Fruit fly (Drosophila melanogaster) whole organism, embryonic: ENCODE results near the gene WRNexo.

Source experiments
- Antp ChIP-seq: fragments of 200-800 bp; sonication (Bioruptor generic); optimal IDR thresholded peaks from 3 replicates; lab custom pipeline; 2016; ENCODE audit warnings: missing biosample characterization, missing genetic modification characterization
- Asciz ChIP-seq: fragments of 200-800 bp; sonication (Bioruptor generic); optimal IDR thresholded peaks from 2 replicates; lab custom pipeline; 2017; ENCODE audit warnings: missing biosample characterization, mild to moderate bottlenecking, missing genetic modification characterization, missing genetic modification reagents
- C15 ChIP-seq: fragments of 200-800 bp; sonication (Bioruptor generic); IDR thresholded peaks from 3 replicates; pipeline ENCODE4 v1.3.6; 2022; ENCODE audit warnings: missing biosample characterization, missing genetic modification characterization
- CG10462 ChIP-seq: fragments of 200-800 bp; sonication (Bioruptor generic); optimal IDR thresholded peaks from 2 replicates; lab custom pipeline; 2016; ENCODE audit warnings: missing biosample characterization, missing genetic modification characterization
- CG10565 ChIP-seq: fragments of 200-800 bp; sonication (Bioruptor generic); optimal IDR thresholded peaks from 3 replicates; lab custom pipeline; 2016; ENCODE audit warnings: missing biosample characterization, mild to moderate bottlenecking, missing genetic modification characterization
- CG10654 ChIP-seq: fragments of 200-800 bp; sonication (Bioruptor generic); optimal IDR thresholded peaks from 2 replicates; lab custom pipeline; 2016; ENCODE audit warnings: missing biosample characterization, missing genetic modification characterization
- CG12744 ChIP-seq: fragments of 200-800 bp; sonication (Bioruptor generic); optimal IDR thresholded peaks from 2 replicates; lab custom pipeline; 2016; ENCODE audit warnings: missing biosample characterization, missing genetic modification characterization
- CG13287 ChIP-seq: fragments of 200-800 bp; sonication (Bioruptor generic); IDR thresholded peaks from 2 replicates; pipeline ENCODE4 v1.3.6; 2022; ENCODE audit warnings: missing biosample characterization, missing genetic modification characterization; ENCODE audit not compliant: partially characterized antibody
- CG13296 ChIP-seq: fragments of 200-800 bp; sonication (Bioruptor generic); optimal IDR thresholded peaks from 3 replicates; lab custom pipeline; 2018; ENCODE audit warnings: missing biosample characterization, mild to moderate bottlenecking, missing genetic modification characterization
- CG13424 ChIP-seq: fragments of 200-800 bp; sonication (Bioruptor generic); optimal IDR thresholded peaks from 2 replicates; lab custom pipeline; 2019; ENCODE audit warnings: missing biosample characterization, mild to moderate bottlenecking, missing genetic modification characterization, moderate library complexity
- CG14860 ChIP-seq: fragments of 200-800 bp; sonication (Bioruptor generic); IDR thresholded peaks from 3 replicates; pipeline ENCODE4 v1.3.6; 2022; ENCODE audit warnings: missing biosample characterization, missing genetic modification characterization; ENCODE audit not compliant: partially characterized antibody
- CG1529 ChIP-seq: fragments of 200-800 bp; sonication (Bioruptor generic); optimal IDR thresholded peaks from 3 replicates; lab custom pipeline; 2018; ENCODE audit warnings: missing biosample characterization, missing genetic modification characterization
- CG17186 ChIP-seq: fragments of 200-800 bp; sonication (Bioruptor generic); optimal IDR thresholded peaks from 3 replicates; lab custom pipeline; 2017; ENCODE audit warnings: missing biosample characterization, missing genetic modification reagents, missing genetic modification characterization
- CG17328 ChIP-seq: fragments of 200-800 bp; sonication (Bioruptor generic); IDR thresholded peaks from 2 replicates; pipeline ENCODE4 v1.3.6; 2022; ENCODE audit warnings: missing biosample characterization, missing genetic modification characterization
- CG17361 ChIP-seq: fragments of 200-800 bp; sonication (Bioruptor generic); IDR thresholded peaks from 3 replicates; pipeline ENCODE4 v1.3.6; 2022; ENCODE audit warnings: missing biosample characterization, missing genetic modification characterization
- CG17612 ChIP-seq: fragments of 200-800 bp; sonication (Bioruptor generic); IDR thresholded peaks from 2 replicates; pipeline ENCODE4 v1.3.6; 2022; ENCODE audit warnings: missing biosample characterization, missing genetic modification characterization
- CG17802 ChIP-seq: fragments of 200-800 bp; sonication (Bioruptor generic); optimal IDR thresholded peaks from 2 replicates; lab custom pipeline; 2018; ENCODE audit warnings: missing biosample characterization, mild to moderate bottlenecking, missing genetic modification characterization, moderate library complexity
- CG18619 ChIP-seq: fragments of 200-800 bp; sonication (Bioruptor generic); optimal IDR thresholded peaks from 3 replicates; lab custom pipeline; 2017; ENCODE audit warnings: missing biosample characterization, mild to moderate bottlenecking, missing genetic modification characterization
- CG2199 ChIP-seq: fragments of 200-800 bp; sonication (Bioruptor generic); IDR thresholded peaks from 3 replicates; pipeline ENCODE4 v1.3.6; 2022; ENCODE audit warnings: missing biosample characterization, missing genetic modification characterization
- CG3163 ChIP-seq: fragments of 200-800 bp; sonication (Bioruptor generic); optimal IDR thresholded peaks from 3 replicates; lab custom pipeline; 2016; ENCODE audit warnings: missing biosample characterization, missing genetic modification characterization
- CG3838 ChIP-seq: fragments of 200-800 bp; sonication (Bioruptor generic); optimal IDR thresholded peaks from 3 replicates; lab custom pipeline; 2016; ENCODE audit warnings: missing biosample characterization, missing genetic modification characterization
- CG43689 ChIP-seq: fragments of 200-800 bp; sonication (Bioruptor generic); IDR thresholded peaks from 2 replicates; pipeline ENCODE4 v1.3.6; 2022; ENCODE audit warnings: missing biosample characterization, missing genetic modification characterization
- CG8944 ChIP-seq: fragments of 200-800 bp; sonication (Bioruptor generic); optimal IDR thresholded peaks from 3 replicates; lab custom pipeline; 2016; ENCODE audit warnings: missing biosample characterization, missing genetic modification characterization
- CrebB ChIP-seq: fragments of 200-800 bp; sonication (Bioruptor generic); optimal IDR thresholded peaks from 3 replicates; lab custom pipeline; 2018; ENCODE audit warnings: missing biosample characterization, mild to moderate bottlenecking, missing genetic modification characterization
- Dbx ChIP-seq: fragments of 200-800 bp; sonication (Bioruptor generic); IDR thresholded peaks from 3 replicates; pipeline ENCODE4 v1.3.6; 2022; ENCODE audit warnings: missing biosample characterization, missing genetic modification characterization
- Dll ChIP-seq: fragments of 200-800 bp; sonication (Bioruptor generic); IDR thresholded peaks from 4 replicates; pipeline ENCODE4 v1.3.6; 2022; ENCODE audit warnings: missing biosample characterization, missing genetic modification characterization; ENCODE audit not compliant: partially characterized antibody
- Doc2 ChIP-seq: fragments of 200-800 bp; sonication (Bioruptor generic); IDR thresholded peaks from 2 replicates; pipeline ENCODE4 v1.3.6; 2022; ENCODE audit warnings: missing biosample characterization, missing genetic modification characterization
- Drgx ChIP-seq: fragments of 200-800 bp; sonication (Bioruptor generic); IDR thresholded peaks from 2 replicates; pipeline ENCODE4 v1.3.6; 2022; ENCODE audit warnings: missing biosample characterization, missing genetic modification characterization
- Hmx ChIP-seq: fragments of 200-800 bp; sonication (Bioruptor generic); optimal IDR thresholded peaks from 2 replicates; lab custom pipeline; 2016; ENCODE audit warnings: missing biosample characterization, missing genetic modification characterization
- Lim3 ChIP-seq: fragments of 200-800 bp; sonication (Bioruptor generic); IDR thresholded peaks from 2 replicates; pipeline ENCODE4 v1.3.6; 2022; ENCODE audit warnings: missing biosample characterization, missing genetic modification characterization
- Side ChIP-seq: fragments of 200-800 bp; sonication (Bioruptor generic); optimal IDR thresholded peaks from 2 replicates; lab custom pipeline; 2016; ENCODE audit warnings: missing biosample characterization, missing genetic modification characterization
- Sin3A ChIP-seq: fragments of >200 bp; optimal IDR thresholded peaks from 2 replicates; lab custom pipeline; 2018
- Ssrp ChIP-seq: fragments of 200-800 bp; sonication (Bioruptor generic); optimal IDR thresholded peaks from 2 replicates; lab custom pipeline; 2018; ENCODE audit warnings: missing biosample characterization, mild to moderate bottlenecking, missing genetic modification characterization, moderate library complexity
- TFAM ChIP-seq: fragments of 200-800 bp; sonication (Bioruptor generic); optimal IDR thresholded peaks from 2 replicates; lab custom pipeline; 2017; ENCODE audit warnings: missing biosample characterization, missing genetic modification characterization, inconsistent platforms
- bsh ChIP-seq, 2 experiments: fragments of 200-800 bp; sonication (Bioruptor generic); optimal IDR thresholded peaks; 2 replicates each; lab custom pipeline; 2017 to 2018; ENCODE audit warnings: mild to moderate bottlenecking in 2 of 2, missing biosample characterization in 2 of 2, missing genetic modification characterization in 2 of 2, moderate library complexity in 1 of 2
- btn ChIP-seq: fragments of 200-800 bp; sonication (Bioruptor generic); optimal IDR thresholded peaks from 2 replicates; lab custom pipeline; 2016; ENCODE audit warnings: missing biosample characterization, missing genetic modification characterization
- dan ChIP-seq: fragments of 200-800 bp; sonication (Bioruptor generic); IDR thresholded peaks from 2 replicates; pipeline ENCODE4 v1.3.6; 2022; ENCODE audit warnings: missing biosample characterization, missing genetic modification characterization
- dpn ChIP-seq, 2 experiments: fragments of 200-800 bp; sonication (Bioruptor generic); optimal IDR thresholded peaks; 3 replicates each; lab custom pipeline; 2016; ENCODE audit warnings: missing biosample characterization in 2 of 2, missing genetic modification characterization in 2 of 2
- ems ChIP-seq: fragments of 200-800 bp; sonication (Bioruptor generic); optimal IDR thresholded peaks from 3 replicates; lab custom pipeline; 2016; ENCODE audit warnings: missing biosample characterization, missing genetic modification characterization
- esg ChIP-seq: fragments of 200-800 bp; sonication (Bioruptor generic); conservative IDR thresholded peaks from 2 replicates; pipeline ENCODE4 v1.3.6; 2022; ENCODE audit warnings: missing biosample characterization, missing genetic modification characterization
- ewg ChIP-seq: fragments of 200-800 bp; sonication (Bioruptor generic); optimal IDR thresholded peaks from 3 replicates; lab custom pipeline; 2017; ENCODE audit warnings: mild to moderate bottlenecking, missing biosample characterization, missing genetic modification reagents, missing genetic modification characterization
- h ChIP-seq: fragments of >200 bp; optimal IDR thresholded peaks from 2 replicates; lab custom pipeline; 2017
- hbn ChIP-seq: fragments of 200-800 bp; sonication (Bioruptor generic); IDR thresholded peaks from 2 replicates; pipeline ENCODE4 v1.3.6; 2022; ENCODE audit warnings: missing biosample characterization, missing genetic modification characterization; ENCODE audit not compliant: partially characterized antibody
- hth ChIP-seq: fragments of >200 bp; optimal IDR thresholded peaks from 2 replicates; lab custom pipeline; 2017; ENCODE audit warnings: inconsistent platforms
- jumu ChIP-seq: fragments of 200-800 bp; sonication (Bioruptor generic); optimal IDR thresholded peaks from 3 replicates; lab custom pipeline; 2016; ENCODE audit warnings: missing biosample characterization, missing genetic modification characterization
- rib ChIP-seq: fragments of 200-800 bp; sonication (Bioruptor generic); IDR thresholded peaks from 2 replicates; pipeline ENCODE4 v1.3.6; 2022; ENCODE audit warnings: missing biosample characterization, missing genetic modification characterization
- schlank ChIP-seq: fragments of 200-800 bp; sonication (Bioruptor generic); optimal IDR thresholded peaks from 2 replicates; lab custom pipeline; 2018; ENCODE audit warnings: missing biosample characterization, mild to moderate bottlenecking, missing genetic modification characterization
- sd ChIP-seq: fragments of 200-800 bp; sonication (Bioruptor generic); optimal IDR thresholded peaks from 3 replicates; lab custom pipeline; 2018; ENCODE audit warnings: missing biosample characterization, mild to moderate bottlenecking, missing genetic modification characterization, moderate library complexity
- stc ChIP-seq: fragments of 200-800 bp; sonication (Bioruptor generic); IDR thresholded peaks from 2 replicates; pipeline ENCODE4 v1.3.6; 2022; ENCODE audit warnings: missing biosample characterization, missing genetic modification characterization
- tna ChIP-seq: fragments of 200-800 bp; sonication (Bioruptor generic); IDR thresholded peaks from 2 replicates; pipeline ENCODE4 v1.3.6; 2022; ENCODE audit warnings: missing biosample characterization, missing genetic modification characterization; ENCODE audit not compliant: partially characterized antibody
- trem ChIP-seq: fragments of 200-800 bp; optimal IDR thresholded peaks from 3 replicates; lab custom pipeline; 2019; ENCODE audit warnings: missing biosample characterization, mild to moderate bottlenecking, missing genetic modification characterization, moderate library complexity
- vnd ChIP-seq: fragments of 200-800 bp; sonication (Bioruptor generic); IDR thresholded peaks from 3 replicates; pipeline ENCODE4 v1.3.6; 2022; ENCODE audit warnings: missing biosample characterization, missing genetic modification characterization; ENCODE audit not compliant: partially characterized antibody
- wek ChIP-seq: fragments of 200-800 bp; sonication (Bioruptor generic); optimal IDR thresholded peaks from 3 replicates; lab custom pipeline; 2018; ENCODE audit warnings: missing biosample characterization, mild to moderate bottlenecking, missing genetic modification characterization, moderate library complexity

Gene WRNexo

DNA sequence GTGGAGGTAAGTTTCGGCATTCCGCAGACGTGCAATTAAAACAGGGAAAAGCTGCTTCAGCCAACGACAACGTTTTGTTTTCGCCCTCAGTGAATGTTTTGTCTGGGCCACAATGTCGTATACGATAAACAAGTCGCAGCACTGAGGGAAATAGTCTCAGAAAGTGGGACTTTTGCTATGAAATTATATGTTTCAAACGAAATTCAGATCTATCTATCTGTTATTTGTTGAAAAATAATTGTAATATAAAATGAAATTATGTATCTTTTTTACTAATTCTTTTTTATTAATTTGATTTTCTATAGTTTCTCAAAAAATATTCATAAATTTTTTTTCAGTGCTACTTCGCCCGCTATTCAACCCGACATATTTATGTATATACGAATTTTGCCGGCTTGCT lies 27.5 kb upstream of the WRNexo start (continued):
- peak; percentile 22 for TF ChIP-seq CG13296 (GFP tag; lab: Kevin White, UChicago)
- TF ChIP-seq CG10654 = no peak
- TF ChIP-seq Side (GFP tag; lab: Kevin White, UChicago) = no peak
- peak in 1 of 2 experiments; percentile 52 for TF ChIP-seq bsh (GFP tag; optimal IDR thresholded peaks at IDR 0.05; lab: Kevin White, UChicago)
- no peak for TF ChIP-seq CG14860 (GFP tag; lab: Robert Waterston, UW)
- no peak for TF ChIP-seq tna (GFP tag; lab: Robert Waterston, UW)
- TF ChIP-seq ems = no peak
- TF ChIP-seq CG8944 (GFP tag; lab: Kevin White, UChicago) = no peak
- no peak for TF ChIP-seq dan (GFP tag; lab: Robert Waterston, UW)
- TF ChIP-seq Hmx (GFP tag; lab: Kevin White, UChicago) = no peak
- no peak for TF ChIP-seq btn (GFP tag; lab: Kevin White, UChicago)
- TF ChIP-seq Asciz (GFP tag; lab: Kevin White, UChicago) = no peak
- no peak for TF ChIP-seq hbn
- TF ChIP-seq jumu (GFP tag; lab: Kevin White, UChicago) = no peak
- peak; percentile 56 for TF ChIP-seq Ssrp (tag; lab: Kevin White, UChicago)
- TF ChIP-seq CG12744 = no peak
- TF ChIP-seq CrebB (tag; lab: Kevin White, UChicago) = no peak
- no peak for TF ChIP-seq Dll (GFP tag; lab: Robert Waterston, UW)
- TF ChIP-seq dpn (GFP tag; optimal IDR thresholded peaks at IDR 0.05; lab: Kevin White, UChicago) = peak in 1 of 2 experiments; percentile 54
- TF ChIP-seq Doc2 (GFP tag; lab: Robert Waterston, UW) = no peak
- TF ChIP-seq sd = no peak
- TF ChIP-seq stc = peak; percentile 36; the same call in 1 of the 2 replicates
- TF ChIP-seq esg (GFP tag; lab: Robert Waterston, UW) = no peak
- peak; percentile 61 for TF ChIP-seq CG13424
- TF ChIP-seq schlank = no peak
- no peak for TF ChIP-seq Antp (GFP tag; lab: Kevin White, UChicago)
- TF ChIP-seq wek = no peak
- no peak for TF ChIP-seq CG43689 (GFP tag; lab: Robert Waterston, UW)
- TF ChIP-seq CG10565 = no peak
- TF ChIP-seq CG13287 = no peak
- no peak for TF ChIP-seq TFAM (GFP tag; lab: Kevin White, UChicago)
- TF ChIP-seq Dbx (GFP tag; lab: Robert Waterston, UW) = peak; percentile 51; the same call in 2 of the 3 replicates
- no peak for TF ChIP-seq Sin3A (lab: Kevin White, UChicago)
- no peak for TF ChIP-seq rib (GFP tag; lab: Robert Waterston, UW)
- TF ChIP-seq h = no peak
- TF ChIP-seq CG17802 (tag; lab: Kevin White, UChicago) = no peak
- peak; percentile 3 for TF ChIP-seq CG18619 (GFP tag; lab: Kevin White, UChicago)
- TF ChIP-seq vnd (GFP tag; lab: Robert Waterston, UW) = no peak
- no peak for TF ChIP-seq ewg (GFP tag; lab: Kevin White, UChicago)
- TF ChIP-seq CG1529 (GFP tag; lab: Kevin White, UChicago) = no peak
- TF ChIP-seq C15 (GFP tag; lab: Robert Waterston, UW) = no peak
- TF ChIP-seq CG17612 (GFP tag; lab: Robert Waterston, UW) = no peak
- TF ChIP-seq CG17328 (GFP tag; lab: Robert Waterston, UW) = peak; percentile 31; the same call in 1 of the 2 replicates
- no peak for TF ChIP-seq CG3838 (GFP tag; lab: Kevin White, UChicago)
- TF ChIP-seq CG17361 (GFP tag; lab: Robert Waterston, UW) = no peak; the same call in none of the 3 replicates
- no peak for TF ChIP-seq CG2199 (GFP tag; lab: Robert Waterston, UW)
- TF ChIP-seq CG3163 (GFP tag; lab: Kevin White, UChicago) = no peak
- no peak for TF ChIP-seq trem (tag; lab: Kevin White, UChicago)
- no peak for TF ChIP-seq CG17186 (GFP tag; lab: Kevin White, UChicago)
- no peak for TF ChIP-seq Lim3 (GFP tag; lab: Robert Waterston, UW)
- TF ChIP-seq hth (lab: Kevin White, UChicago) = no peak
- no peak for TF ChIP-seq CG10462
- TF ChIP-seq Drgx (GFP tag; lab: Robert Waterston, UW) = peak; percentile 78
